Worm (Caenorhabditis elegans) whole organism, midembryonic: ENCODE results near the gene srw-124.

Experiments
- T22C8.4 ChIP-seq: fragments of 200-800 bp; sonication (Bioruptor generic); IDR thresholded peaks from 2 replicates; pipeline ENCODE4 v1.3.6; 2022; ENCODE audit warnings: missing genetic modification characterization, missing compliant biosample characterization
- cog-1 ChIP-seq: sonication (generic microtip); optimal IDR thresholded peaks from 2 replicates; lab custom pipeline; 2016; ENCODE audit warnings: missing genetic modification characterization, missing compliant biosample characterization
- flt-1 ChIP-seq: fragments of 200-800 bp; sonication (Bioruptor generic); IDR thresholded peaks from 2 replicates; pipeline ENCODE4 v1.3.6; 2022; ENCODE audit warnings: missing genetic modification characterization, missing compliant biosample characterization
- klf-2 ChIP-seq: fragments of 200-800 bp; sonication (Bioruptor generic); conservative IDR thresholded peaks from 2 replicates; pipeline ENCODE4 v1.3.6; 2022; ENCODE audit warnings: missing genetic modification reagents, missing genetic modification characterization, missing compliant biosample characterization
- med-1 ChIP-seq: sonication (generic microtip); optimal IDR thresholded peaks from 2 replicates; lab custom pipeline; 2017; ENCODE audit warnings: missing genetic modification characterization, mild to moderate bottlenecking, missing compliant biosample characterization, antibody characterized with exemption, missing genetic modification reagents; ENCODE audit not compliant: insufficient read depth
- ref-1 ChIP-seq: fragments of 200-800 bp; sonication (Bioruptor generic); conservative IDR thresholded peaks from 2 replicates; pipeline ENCODE4 v1.3.6; 2022; ENCODE audit warnings: missing genetic modification reagents, missing genetic modification characterization, missing compliant biosample characterization
- tab-1 ChIP-seq: fragments of 200-800 bp; sonication (Bioruptor generic); IDR thresholded peaks from 2 replicates; pipeline ENCODE4 v1.3.6; 2022; ENCODE audit warnings: missing genetic modification characterization, missing compliant biosample characterization
- ztf-23 ChIP-seq: fragments of 200-800 bp; sonication (Bioruptor generic); IDR thresholded peaks from 2 replicates; pipeline ENCODE4 v1.3.6; 2022; ENCODE audit warnings: missing genetic modification reagents, missing genetic modification characterization, missing compliant biosample characterization
- ztf-29 ChIP-seq: fragments of 200-800 bp; sonication (Bioruptor generic); IDR thresholded peaks from 2 replicates; pipeline ENCODE4 v1.3.6; 2022; ENCODE audit warnings: missing genetic modification reagents, missing genetic modification characterization, missing compliant biosample characterization

Gene srw-124

DNA sequence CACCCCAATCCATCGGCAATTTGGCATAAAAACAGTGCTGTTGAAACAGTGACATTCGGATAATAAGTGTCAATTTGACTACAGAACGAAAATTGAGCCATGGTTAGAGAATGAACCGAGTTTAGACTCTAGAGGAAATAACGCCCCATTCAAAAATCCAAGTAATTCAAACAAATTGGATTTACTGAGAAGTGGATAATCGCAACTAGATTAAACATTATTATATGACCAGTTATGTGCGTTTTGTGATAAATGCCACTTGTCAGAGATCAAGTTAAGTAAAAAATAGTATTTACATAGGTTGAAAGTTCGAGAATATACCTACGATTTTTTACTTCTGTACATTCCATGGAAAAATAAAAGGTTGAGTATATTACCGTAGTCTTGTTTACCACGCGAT, 8.9 kb downstream of the srw-124 start, which contains the start of gene srw-139:
TSS of gene srw-139 (minus strand) at position 101 of the 400 bp plus-strand sequence.
- no peak for TF ChIP-seq T22C8.4 (GFP tag; lab: Robert Waterston, UW)
- TF ChIP-seq ztf-23 (GFP tag; lab: Robert Waterston, UW), result no peak
- no peak for TF ChIP-seq cog-1
- TF ChIP-seq ztf-29 (GFP tag; lab: Robert Waterston, UW), result no peak
- no peak for TF ChIP-seq med-1 (GFP tag; lab: Kevin White, UChicago)
- no peak for TF ChIP-seq ref-1 (GFP tag; lab: Robert Waterston, UW)
- no peak for TF ChIP-seq tab-1 (GFP tag; lab: Robert Waterston, UW)
- TF ChIP-seq klf-2, result no peak
- TF ChIP-seq flt-1 (GFP tag; lab: Robert Waterston, UW), result no peak

DNA sequence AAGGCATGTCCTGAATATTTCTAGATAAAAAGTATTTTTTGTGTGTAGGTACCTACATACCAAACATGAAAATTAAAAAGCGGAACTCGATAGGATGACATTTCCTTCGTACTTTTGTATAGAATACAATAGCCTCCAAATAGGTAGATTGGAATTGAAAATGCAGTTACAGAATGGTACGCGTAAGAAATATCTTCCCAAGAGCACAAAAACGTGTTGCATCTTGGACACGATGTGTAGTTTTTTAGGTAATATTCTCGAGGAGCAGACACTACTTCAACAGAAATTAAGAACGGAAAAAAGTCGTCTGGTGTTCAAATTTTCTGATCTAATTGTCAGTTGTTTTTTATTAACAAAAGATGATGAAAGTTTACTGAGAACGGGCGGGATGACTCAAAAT, 11.0 kb downstream of the srw-124 start, which contains the start of gene srh-85:
TSS of gene srh-85 (minus strand) at position 101 of the 400 bp plus-strand sequence.
- TF ChIP-seq tab-1 (GFP tag; lab: Robert Waterston, UW) (no peak), med-1 (GFP tag; lab: Kevin White, UChicago) (no peak), cog-1 (no peak), ztf-23 (GFP tag; lab: Robert Waterston, UW) (no peak), klf-2 (no peak), ztf-29 (GFP tag; lab: Robert Waterston, UW) (no peak), ref-1 (GFP tag; lab: Robert Waterston, UW) (no peak), flt-1 (GFP tag; lab: Robert Waterston, UW) (no peak), T22C8.4 (GFP tag; lab: Robert Waterston, UW) (no peak)

- no peak for TF ChIP-seq klf-2
- TF ChIP-seq med-1 (GFP tag; lab: Kevin White, UChicago), result no peak
- TF ChIP-seq tab-1 (GFP tag; lab: Robert Waterston, UW), result no peak
- no peak for TF ChIP-seq flt-1 (GFP tag; lab: Robert Waterston, UW)
- TF ChIP-seq T22C8.4 (GFP tag; lab: Robert Waterston, UW), result no peak
- TF ChIP-seq cog-1, result no peak
- no peak for TF ChIP-seq ztf-23 (GFP tag; lab: Robert Waterston, UW)
- no peak for TF ChIP-seq ztf-29 (GFP tag; lab: Robert Waterston, UW)
- no peak for TF ChIP-seq ref-1 (GFP tag; lab: Robert Waterston, UW)
Observed at ce11 chrV:2991485-2991884, 15.1 kb downstream of the srw-124 start, which contains the start of gene srw-121. TSS of gene srw-121 (minus strand) at chrV:2991585.

DNA sequence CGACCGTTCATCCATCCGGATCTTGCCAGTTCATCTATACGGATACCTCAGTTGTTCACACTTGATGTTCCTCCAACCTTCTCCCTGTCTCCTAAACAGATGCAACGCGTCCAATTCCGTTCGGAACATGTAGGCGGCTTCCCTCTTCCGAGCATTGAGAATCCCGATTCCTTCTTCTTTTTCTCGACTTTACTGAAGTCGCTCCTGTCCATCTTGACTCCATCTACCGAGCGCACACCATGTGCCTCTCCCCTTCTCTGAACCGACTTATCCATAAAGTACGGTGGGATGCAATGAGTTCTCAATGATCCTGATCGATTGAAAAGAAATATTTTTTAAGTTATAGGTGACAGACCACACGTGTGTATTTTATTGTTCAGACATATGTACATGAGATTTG, 15.7 kb downstream of the srw-124 start:
- TF ChIP-seq med-1 (GFP tag; lab: Kevin White, UChicago) (no peak), ztf-23 (GFP tag; lab: Robert Waterston, UW) (no peak), ref-1 (GFP tag; lab: Robert Waterston, UW) (no peak), cog-1 (no peak), T22C8.4 (GFP tag; lab: Robert Waterston, UW) (no peak)

- no peak for TF ChIP-seq flt-1 (GFP tag; lab: Robert Waterston, UW)
- TF ChIP-seq klf-2, result no peak
- TF ChIP-seq med-1 (GFP tag; lab: Kevin White, UChicago), result no peak
- no peak for TF ChIP-seq tab-1 (GFP tag; lab: Robert Waterston, UW)
- no peak for TF ChIP-seq T22C8.4 (GFP tag; lab: Robert Waterston, UW)
- TF ChIP-seq ztf-29 (GFP tag; lab: Robert Waterston, UW), result no peak
- TF ChIP-seq ref-1 (GFP tag; lab: Robert Waterston, UW), result no peak
- no peak for TF ChIP-seq cog-1
- TF ChIP-seq ztf-23 (GFP tag; lab: Robert Waterston, UW), result no peak
Observed at ce11 chrV:2993816-2994215, 17.4 kb downstream of the srw-124 start, which contains the start of gene srw-115. TSS of gene srw-115 (minus strand) at chrV:2993916.

DNA sequence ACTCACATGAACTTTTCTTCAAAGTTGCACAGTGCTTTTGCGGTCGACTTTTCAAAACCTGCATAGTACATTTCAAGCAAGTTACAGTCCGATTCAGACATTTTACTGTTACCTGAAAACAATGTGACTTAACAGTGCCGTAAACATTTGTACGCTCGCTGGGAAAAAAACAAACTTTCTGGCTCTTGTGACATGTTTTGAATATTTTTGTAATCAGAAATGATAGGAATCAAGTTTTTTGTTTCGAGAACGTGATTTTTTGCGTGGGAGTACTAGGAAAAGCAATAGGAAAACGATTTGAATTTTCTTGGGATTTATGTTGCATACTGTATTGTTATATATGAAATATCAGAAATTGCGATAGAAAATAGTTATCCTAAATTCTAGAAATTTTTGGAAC, 19.7 kb downstream of the srw-124 start, which contains the start of gene srw-120:
TSS of gene srw-120 (minus strand) at position 101 of the 400 bp plus-strand sequence.
- TF ChIP-seq ztf-29 (GFP tag; lab: Robert Waterston, UW) (no peak), med-1 (GFP tag; lab: Kevin White, UChicago) (no peak), cog-1 (no peak), T22C8.4 (GFP tag; lab: Robert Waterston, UW) (no peak), ref-1 (GFP tag; lab: Robert Waterston, UW) (no peak), ztf-23 (GFP tag; lab: Robert Waterston, UW) (no peak), tab-1 (GFP tag; lab: Robert Waterston, UW) (no peak), klf-2 (no peak), flt-1 (GFP tag; lab: Robert Waterston, UW) (no peak)

DNA sequence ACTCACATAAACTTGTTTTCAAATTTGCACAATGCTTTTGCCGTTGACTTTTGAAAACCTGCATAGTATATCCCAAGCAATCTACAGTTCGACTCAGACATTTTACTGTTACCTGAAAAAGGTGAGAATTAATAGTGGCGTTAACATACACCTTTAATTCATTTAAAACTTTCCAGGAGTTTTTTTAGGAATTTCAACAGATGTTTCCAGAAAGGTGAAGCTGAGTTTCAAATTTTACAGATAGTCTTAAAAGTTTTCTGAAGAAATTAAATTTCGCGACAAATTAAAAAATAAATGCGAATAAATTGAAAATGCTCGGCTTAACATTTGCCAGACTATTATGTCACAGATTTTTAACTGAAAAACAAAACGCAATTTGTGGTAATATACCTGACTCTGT, 23.3 kb downstream of the srw-124 start, which contains the start of gene srw-119:
TSS of gene srw-119 (minus strand) at position 101 of the 400 bp plus-strand sequence.
- TF ChIP-seq cog-1, result no peak
- no peak for TF ChIP-seq ref-1 (GFP tag; lab: Robert Waterston, UW)
- TF ChIP-seq ztf-23 (GFP tag; lab: Robert Waterston, UW), result no peak
- no peak for TF ChIP-seq ztf-29 (GFP tag; lab: Robert Waterston, UW)
- no peak for TF ChIP-seq tab-1 (GFP tag; lab: Robert Waterston, UW)
- TF ChIP-seq klf-2, result no peak
- no peak for TF ChIP-seq flt-1 (GFP tag; lab: Robert Waterston, UW)
- no peak for TF ChIP-seq med-1 (GFP tag; lab: Kevin White, UChicago)
- no peak for TF ChIP-seq T22C8.4 (GFP tag; lab: Robert Waterston, UW)

DNA sequence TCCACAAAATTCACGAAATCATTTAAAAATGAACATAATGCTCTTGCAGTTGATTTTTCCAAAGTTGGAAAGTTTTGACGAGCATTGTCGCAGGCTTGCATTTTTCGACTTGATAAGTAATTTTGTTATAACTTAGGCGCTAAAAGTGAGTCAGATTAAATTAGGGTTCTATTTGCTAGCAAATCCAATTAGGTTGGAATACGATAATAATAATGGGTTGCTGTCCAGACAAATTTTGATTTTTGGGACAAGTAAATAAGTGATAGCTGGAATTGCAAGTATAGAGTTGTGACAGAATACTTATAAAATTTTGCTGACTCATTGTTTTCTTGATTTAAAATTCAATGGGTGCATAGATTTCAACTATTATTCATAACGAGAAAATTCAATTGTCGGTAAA, 29.6 kb downstream of the srw-124 start, which contains the start of gene srw-112:
TSS of gene srw-112 (minus strand) at position 101 of the 400 bp plus-strand sequence.
- TF ChIP-seq ztf-23 (GFP tag; lab: Robert Waterston, UW) (no peak), ref-1 (GFP tag; lab: Robert Waterston, UW) (no peak), tab-1 (GFP tag; lab: Robert Waterston, UW) (no peak), med-1 (GFP tag; lab: Kevin White, UChicago) (no peak), klf-2 (no peak), T22C8.4 (GFP tag; lab: Robert Waterston, UW) (no peak), cog-1 (no peak), ztf-29 (GFP tag; lab: Robert Waterston, UW) (no peak), flt-1 (GFP tag; lab: Robert Waterston, UW) (no peak)

ce11 chrV:3010468-3010867, 34.1 kb downstream of the srw-124 start, which contains the start of gene srw-136:
TSS of gene srw-136 (minus strand) at chrV:3010568.
- TF ChIP-seq ztf-23 (GFP tag; lab: Robert Waterston, UW) (no peak), T22C8.4 (GFP tag; lab: Robert Waterston, UW) (no peak), ref-1 (GFP tag; lab: Robert Waterston, UW) (no peak), flt-1 (GFP tag; lab: Robert Waterston, UW) (no peak), med-1 (GFP tag; lab: Kevin White, UChicago) (no peak), tab-1 (GFP tag; lab: Robert Waterston, UW) (no peak), ztf-29 (GFP tag; lab: Robert Waterston, UW) (no peak), klf-2 (no peak), cog-1 (no peak)
